Fruit fly (Drosophila melanogaster): ENCODE results near the gene CG4955.

The CG4955 gene

dm6 chrX:17123545-17124203 is 42.4 kb downstream of the CG4955 start (continued):
- TF ChIP-seq CG15336 (GFP tag; IDR thresholded peaks at IDR 0.05) = peak; percentile 49; the same call in 1 of the 2 replicates
- TF ChIP-seq fd85E (GFP tag; optimal IDR thresholded peaks at IDR 0.05) = no peak
- TF ChIP-seq dsx (GFP tag; optimal IDR thresholded peaks at IDR 0.05; ENCODE audit: poor library complexity, severe bottlenecking) = no peak
- TF ChIP-seq fkh (GFP tag; optimal IDR thresholded peaks at IDR 0.05) = no peak
- TF ChIP-seq CG10669 (GFP tag; optimal IDR thresholded peaks at IDR 0.05) = peak; percentile 37
- TF ChIP-seq CG11762 (GFP tag; optimal IDR thresholded peaks at IDR 0.05; ENCODE audit: insufficient read depth) = peak; percentile 48
- peak; percentile 14 for TF ChIP-seq CG16779 (tag; optimal IDR thresholded peaks at IDR 0.05)
- peak; percentile 24 for TF ChIP-seq CG1621 (tag; optimal IDR thresholded peaks at IDR 0.05)
- peak; percentile 10 for TF ChIP-seq Ets21C (GFP tag; optimal IDR thresholded peaks at IDR 0.05)
- peak; percentile 69 for TF ChIP-seq eg (GFP tag; IDR thresholded peaks at IDR 0.05)
- peak; percentile 64 for TF ChIP-seq CG34406 (GFP tag; optimal IDR thresholded peaks at IDR 0.05)
- TF ChIP-seq CG4318 (GFP tag; optimal IDR thresholded peaks at IDR 0.05) = peak; percentile 20
- peak; percentile 89 for TF ChIP-seq Eip78C (GFP tag)
- no peak for TF ChIP-seq Lpt (GFP tag; optimal IDR thresholded peaks at IDR 0.05)
- TF ChIP-seq CG11902 (GFP tag; optimal IDR thresholded peaks at IDR 0.05) = peak; percentile 21
- peak; percentile 38; the same call in 1 of the 3 replicates for TF ChIP-seq CG8119 (GFP tag; IDR thresholded peaks at IDR 0.05)
- peak; percentile 66 for TF ChIP-seq CG32006 (GFP tag; optimal IDR thresholded peaks at IDR 0.05)
- TF ChIP-seq OdsH (GFP tag; optimal IDR thresholded peaks at IDR 0.05) = peak; percentile 58
- no peak for TF ChIP-seq Blimp-1 (GFP tag; optimal IDR thresholded peaks at IDR 0.05)
- peak; percentile 18 for TF ChIP-seq Sox14 (GFP tag; optimal IDR thresholded peaks at IDR 0.05)
- TF ChIP-seq fd59A (GFP tag; optimal IDR thresholded peaks at IDR 0.05) = no peak
- no peak for TF ChIP-seq CG9139 (GFP tag; optimal IDR thresholded peaks at IDR 0.05)
- no peak for TF ChIP-seq vri (GFP tag; optimal IDR thresholded peaks at IDR 0.05)
- peak; percentile 65 for TF ChIP-seq Met (GFP tag; optimal IDR thresholded peaks at IDR 0.05)
- peak; percentile 43 for TF ChIP-seq Gug (GFP tag; IDR thresholded peaks at IDR 0.05)
- peak; percentile 52 for TF ChIP-seq Hr39 (GFP tag; optimal IDR thresholded peaks at IDR 0.05)

- no peak for TF ChIP-seq pdm3 (GFP tag; optimal IDR thresholded peaks at IDR 0.05)
- TF ChIP-seq Eip93F (GFP tag; optimal IDR thresholded peaks at IDR 0.05) = no peak
- no peak for TF ChIP-seq CG8319 (GFP tag; optimal IDR thresholded peaks at IDR 0.05)
- TF ChIP-seq Sox102F (GFP tag; optimal IDR thresholded peaks at IDR 0.05) = no peak
- TF ChIP-seq Met (GFP tag; optimal IDR thresholded peaks at IDR 0.05) = peak; percentile 11
- TF ChIP-seq topi (GFP tag; optimal IDR thresholded peaks at IDR 0.05) = peak; percentile 45
- TF ChIP-seq fd85E (GFP tag; optimal IDR thresholded peaks at IDR 0.05) = no peak
- TF ChIP-seq net (GFP tag; optimal IDR thresholded peaks at IDR 0.05) = peak; percentile 38
- peak; percentile 21 for TF ChIP-seq Hr4 (GFP tag; optimal IDR thresholded peaks at IDR 0.05)
- no peak for TF ChIP-seq Blimp-1 (GFP tag; optimal IDR thresholded peaks at IDR 0.05)
- peak in 1 of 2 experiments; percentile 40 for TF ChIP-seq salr (GFP tag; optimal IDR thresholded peaks at IDR 0.05)
- TF ChIP-seq fkh (GFP tag; optimal IDR thresholded peaks at IDR 0.05) = peak; percentile 69
- no peak for TF ChIP-seq Sox15 (GFP tag; optimal IDR thresholded peaks at IDR 0.05)
- TF ChIP-seq CG10631 (GFP tag; optimal IDR thresholded peaks at IDR 0.05) = peak; percentile 2
- no peak for TF ChIP-seq Hr38 (GFP tag; optimal IDR thresholded peaks at IDR 0.05)
- TF ChIP-seq CG7368 (GFP tag; optimal IDR thresholded peaks at IDR 0.05) = peak; percentile 9
- TF ChIP-seq CG3032 (tag; optimal IDR thresholded peaks at IDR 0.05) = peak; percentile 43
- no peak for TF ChIP-seq CG6854 (GFP tag; optimal IDR thresholded peaks at IDR 0.05)
- no peak for TF ChIP-seq achi (GFP tag; optimal IDR thresholded peaks at IDR 0.05)
- TF ChIP-seq dsx (GFP tag; optimal IDR thresholded peaks at IDR 0.05; ENCODE audit: poor library complexity, severe bottlenecking) = peak; percentile 8
- peak; percentile 13 for TF ChIP-seq acj6 (GFP tag; optimal IDR thresholded peaks at IDR 0.05)
- no peak for TF ChIP-seq fd59A (GFP tag; optimal IDR thresholded peaks at IDR 0.05)
- TF ChIP-seq CG15336 (GFP tag; IDR thresholded peaks at IDR 0.05) = peak; percentile 54
- peak; percentile 85 for TF ChIP-seq svp (GFP tag)
- peak; percentile 40 for TF ChIP-seq cyc (GFP tag; optimal IDR thresholded peaks at IDR 0.05)
- TF ChIP-seq CG32006 (GFP tag; optimal IDR thresholded peaks at IDR 0.05) = peak; percentile 29
- TF ChIP-seq CG10669 (GFP tag; optimal IDR thresholded peaks at IDR 0.05) = peak; percentile 43
- TF ChIP-seq eg (GFP tag; IDR thresholded peaks at IDR 0.05) = no peak; the same call in 2 of the 3 replicates
- TF ChIP-seq Eip78C (GFP tag) = peak; percentile 87
- TF ChIP-seq CG8119 (GFP tag; IDR thresholded peaks at IDR 0.05) = peak; percentile 32; the same call in 1 of the 3 replicates
- peak; percentile 31 for TF ChIP-seq OdsH (GFP tag; optimal IDR thresholded peaks at IDR 0.05)
- TF ChIP-seq Sox14 (GFP tag; optimal IDR thresholded peaks at IDR 0.05) = no peak
- no peak for TF ChIP-seq lz (GFP tag; optimal IDR thresholded peaks at IDR 0.05)
- TF ChIP-seq Lpt (GFP tag; optimal IDR thresholded peaks at IDR 0.05) = no peak
- peak; percentile 44 for TF ChIP-seq CG9139 (GFP tag; optimal IDR thresholded peaks at IDR 0.05)
- peak; percentile 10 for TF ChIP-seq CG11762 (GFP tag; optimal IDR thresholded peaks at IDR 0.05; ENCODE audit: insufficient read depth)
Measured at dm6 chrX:17125017-17125821, 44.0 kb downstream of the CG4955 start.

Measured in whole organism, prepupa.